Fruit fly (Drosophila melanogaster) whole organism: ENCODE results near the gene CG14891.

Experiments used
- CG8478 ChIP-seq: fragments of >200 bp; optimal IDR thresholded peaks from 2 replicates; lab custom pipeline; 2018; ENCODE audit warnings: inconsistent platforms
- pan ChIP-seq: fragments of >200 bp; optimal IDR thresholded peaks from 2 replicates; lab custom pipeline; 2017
- psq ChIP-seq: fragments of >200 bp; optimal IDR thresholded peaks from 2 replicates; lab custom pipeline; 2017
- usp ChIP-seq: fragments of >200 bp; optimal IDR thresholded peaks from 2 replicates; lab custom pipeline; 2017; ENCODE audit warnings: missing biosample characterization, missing genetic modification characterization, mixed read lengths

DNA sequence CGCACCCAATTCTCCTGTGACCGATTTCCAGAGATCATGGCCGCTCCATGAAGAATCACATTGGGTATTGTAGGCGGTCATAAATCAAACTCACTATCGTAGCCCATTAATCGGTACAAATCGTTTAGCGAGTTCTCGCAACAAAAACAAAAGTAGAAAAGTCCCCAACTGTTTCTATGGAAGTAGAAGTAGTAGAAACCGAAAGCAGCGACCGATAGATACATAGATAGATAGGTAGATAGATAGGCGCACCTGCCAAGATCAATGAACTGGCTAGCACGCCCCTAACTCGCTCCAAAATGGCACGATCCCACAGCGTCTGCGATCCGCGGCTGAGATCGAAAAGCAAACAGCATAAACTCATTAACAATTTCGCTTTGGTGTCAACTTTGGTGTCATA, 29.4 kb downstream of the CG14891 start:
- TF ChIP-seq usp (GFP tag; lab: Kevin White, UChicago) (no peak), psq (lab: Kevin White, UChicago) (no peak), pan (no peak), CG8478 (lab: Kevin White, UChicago) (no peak)
